Worm (Caenorhabditis elegans) whole organism, midembryonic: ENCODE data around the gene F16F9.3.

Source experiments
- cog-1 ChIP-seq: sonication (generic microtip); optimal IDR thresholded peaks from 2 replicates; lab custom pipeline; 2016; ENCODE audit warnings: missing genetic modification characterization, missing compliant biosample characterization
- flt-1 ChIP-seq: fragments of 200-800 bp; sonication (Bioruptor generic); IDR thresholded peaks from 2 replicates; pipeline ENCODE4 v1.3.6; 2022; ENCODE audit warnings: missing genetic modification characterization, missing compliant biosample characterization

DNA sequence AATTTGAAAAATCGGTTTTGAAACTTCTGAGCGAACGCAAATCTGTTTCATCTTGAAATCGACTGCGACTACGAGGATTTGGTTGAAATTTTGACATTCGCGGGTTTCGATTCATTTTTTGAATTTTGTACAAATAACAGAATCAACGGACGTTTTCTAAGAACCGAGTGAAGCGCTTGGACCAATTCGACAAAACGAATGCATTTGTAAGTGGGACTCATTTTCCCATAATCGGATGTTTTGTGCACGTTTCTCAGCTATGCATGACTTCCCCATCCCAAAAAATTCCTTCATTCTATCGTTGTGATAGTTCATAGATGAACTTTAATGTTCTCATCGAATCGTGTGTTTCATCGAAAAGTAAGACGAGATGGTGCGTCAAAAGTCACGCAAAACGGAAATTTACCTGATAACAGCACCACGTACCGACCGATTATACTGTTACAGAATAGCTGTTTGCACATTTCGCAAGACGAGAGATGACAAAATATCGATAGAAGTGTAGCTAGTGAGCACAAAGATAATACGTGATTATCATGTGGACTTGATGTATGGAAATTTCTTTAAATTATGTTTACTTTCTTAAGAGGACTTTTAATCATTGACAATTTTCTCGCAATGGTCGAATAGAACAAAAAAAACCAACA lies 12.8 kb downstream of the F16F9.3 start, which contains the start of gene mec-10:
- TF ChIP-seq flt-1 (GFP tag; lab: Robert Waterston, UW) (no peak), cog-1 (tag; lab: Kevin White, UChicago) (no peak)
